Fruit fly (Drosophila melanogaster) whole organism, embryonic: ENCODE data around the gene CG7985.

Experiments
- ATbp ChIP-seq: fragments of 200-800 bp; sonication (Bioruptor generic); optimal IDR thresholded peaks from 2 replicates; lab custom pipeline; 2017; ENCODE audit warnings: missing biosample characterization, mild to moderate bottlenecking, missing genetic modification characterization, missing genetic modification reagents
- Awh ChIP-seq: fragments of 200-800 bp; sonication (Bioruptor generic); IDR thresholded peaks from 2 replicates; pipeline ENCODE4, ENCODE4 v1.3.6; 2022; ENCODE audit warnings: missing biosample characterization, missing genetic modification characterization
- CG10209 ChIP-seq: fragments of 200-800 bp; sonication (Bioruptor generic); optimal IDR thresholded peaks from 3 replicates; lab custom pipeline; 2017; ENCODE audit warnings: missing biosample characterization, mild to moderate bottlenecking, missing genetic modification characterization, missing genetic modification reagents
- CG12219 ChIP-seq: fragments of 200-800 bp; sonication (Bioruptor generic); optimal IDR thresholded peaks from 3 replicates; lab custom pipeline; 2018; ENCODE audit warnings: missing biosample characterization, mild to moderate bottlenecking, missing genetic modification characterization
- CG12299 ChIP-seq: fragments of 200-800 bp; sonication (Bioruptor generic); optimal IDR thresholded peaks from 2 replicates; lab custom pipeline; 2018; ENCODE audit warnings: missing biosample characterization, mild to moderate bottlenecking, missing genetic modification characterization
- CG14965 ChIP-seq: fragments of 200-800 bp; sonication (Bioruptor generic); optimal IDR thresholded peaks from 2 replicates; lab custom pipeline; 2016; ENCODE audit warnings: missing biosample characterization, missing genetic modification characterization, borderline replicate concordance
- CG1647 ChIP-seq: fragments of 200-800 bp; sonication (Bioruptor generic); optimal IDR thresholded peaks from 3 replicates; lab custom pipeline; 2016; ENCODE audit warnings: missing biosample characterization, missing genetic modification characterization
- CG17328 ChIP-seq: fragments of 200-800 bp; sonication (Bioruptor generic); IDR thresholded peaks from 2 replicates; pipeline ENCODE4 v1.3.6; 2022; ENCODE audit warnings: missing biosample characterization, missing genetic modification characterization
- CG17802 ChIP-seq: fragments of 200-800 bp; sonication (Bioruptor generic); optimal IDR thresholded peaks from 2 replicates; lab custom pipeline; 2018; ENCODE audit warnings: missing biosample characterization, mild to moderate bottlenecking, missing genetic modification characterization, moderate library complexity
- CG18619 ChIP-seq: fragments of 200-800 bp; sonication (Bioruptor generic); optimal IDR thresholded peaks from 3 replicates; lab custom pipeline; 2017; ENCODE audit warnings: missing biosample characterization, mild to moderate bottlenecking, missing genetic modification characterization
- CG30431 ChIP-seq: fragments of 200-800 bp; sonication (Bioruptor generic); optimal IDR thresholded peaks from 2 replicates; lab custom pipeline; 2017; ENCODE audit warnings: missing biosample characterization, missing genetic modification characterization
- CG3407 ChIP-seq: fragments of 200-800 bp; sonication (Bioruptor generic); optimal IDR thresholded peaks from 2 replicates; lab custom pipeline; 2018; ENCODE audit warnings: missing biosample characterization, mild to moderate bottlenecking, missing genetic modification characterization
- CG42726 ChIP-seq: fragments of 200-800 bp; sonication (Bioruptor generic); IDR thresholded peaks from 2 replicates; pipeline ENCODE4 v1.3.6; 2022; ENCODE audit warnings: missing biosample characterization, missing genetic modification characterization; ENCODE audit not compliant: partially characterized antibody
- CG4282 ChIP-seq: fragments of 200-800 bp; sonication (Bioruptor generic); optimal IDR thresholded peaks from 2 replicates; lab custom pipeline; 2016; ENCODE audit warnings: missing biosample characterization, missing genetic modification characterization
- CG4820 ChIP-seq: fragments of 200-800 bp; sonication (Bioruptor generic); optimal IDR thresholded peaks from 3 replicates; lab custom pipeline; 2016; ENCODE audit warnings: missing biosample characterization, missing genetic modification characterization
- CG4854 ChIP-seq: fragments of 200-800 bp; sonication (Bioruptor generic); optimal IDR thresholded peaks from 2 replicates; lab custom pipeline; 2016; ENCODE audit warnings: missing biosample characterization, missing genetic modification characterization, inconsistent platforms
- CG6689 ChIP-seq: fragments of 200-800 bp; sonication (Bioruptor generic); IDR thresholded peaks from 2 replicates; pipeline ENCODE4 v1.3.6; 2022; ENCODE audit warnings: missing biosample characterization, missing genetic modification characterization
- CG8478 ChIP-seq: fragments of >200 bp; optimal IDR thresholded peaks from 2 replicates; lab custom pipeline; 2018
- CG9797 ChIP-seq: fragments of 200-800 bp; sonication (Bioruptor generic); optimal IDR thresholded peaks from 3 replicates; lab custom pipeline; 2018; ENCODE audit warnings: missing biosample characterization, mild to moderate bottlenecking, missing genetic modification characterization
- Dad ChIP-seq: fragments of 200-800 bp; sonication (Bioruptor generic); optimal IDR thresholded peaks from 3 replicates; lab custom pipeline; 2016; ENCODE audit warnings: missing biosample characterization, missing genetic modification characterization
- Dek ChIP-seq: fragments of 200-800 bp; sonication (Bioruptor generic); optimal IDR thresholded peaks from 3 replicates; lab custom pipeline; 2019; ENCODE audit warnings: missing biosample characterization, mild to moderate bottlenecking, missing genetic modification characterization, moderate library complexity
- Dip2 ChIP-seq: fragments of 200-800 bp; sonication (Bioruptor generic); IDR thresholded peaks from 2 replicates; pipeline ENCODE4 v1.3.6; 2022; ENCODE audit warnings: missing biosample characterization, missing genetic modification characterization
- Dp ChIP-seq: fragments of 200-800 bp; sonication (Bioruptor generic); optimal IDR thresholded peaks from 2 replicates; lab custom pipeline; 2018; ENCODE audit warnings: missing biosample characterization, mild to moderate bottlenecking, missing genetic modification characterization, moderate library complexity
- Fer1 ChIP-seq: fragments of 200-800 bp; sonication (Bioruptor generic); optimal IDR thresholded peaks from 2 replicates; lab custom pipeline; 2017; ENCODE audit warnings: missing biosample characterization, mild to moderate bottlenecking, missing genetic modification characterization
- HmgD ChIP-seq: fragments of 200-800 bp; sonication (Bioruptor generic); optimal IDR thresholded peaks from 3 replicates; lab custom pipeline; 2016; ENCODE audit warnings: missing biosample characterization, missing genetic modification characterization
- HmgZ ChIP-seq: fragments of 200-800 bp; sonication (Bioruptor generic); optimal IDR thresholded peaks from 2 replicates; lab custom pipeline; 2018; ENCODE audit warnings: missing biosample characterization, mild to moderate bottlenecking, missing genetic modification characterization
- Optix ChIP-seq: fragments of 200-800 bp; sonication (Bioruptor generic); IDR thresholded peaks from 3 replicates; pipeline ENCODE4 v1.3.6; 2022; ENCODE audit warnings: missing biosample characterization, missing genetic modification characterization
- Six4 ChIP-seq: fragments of 200-800 bp; sonication (Bioruptor generic); optimal IDR thresholded peaks from 2 replicates; lab custom pipeline; 2016; ENCODE audit warnings: missing biosample characterization, missing genetic modification characterization
- YL-1 ChIP-seq: fragments of 200-800 bp; sonication (Bioruptor generic); optimal IDR thresholded peaks from 3 replicates; lab custom pipeline; 2017; ENCODE audit warnings: missing biosample characterization, mild to moderate bottlenecking, missing genetic modification characterization
- aop ChIP-seq: fragments of 200-800 bp; sonication (Bioruptor generic); IDR thresholded peaks from 2 replicates; pipeline ENCODE4 v1.3.6; 2022; ENCODE audit warnings: missing biosample characterization, missing genetic modification characterization
- bcd ChIP-seq: fragments of 200-800 bp; sonication (Bioruptor generic); optimal IDR thresholded peaks from 2 replicates; lab custom pipeline; 2017; ENCODE audit warnings: missing biosample characterization, mild to moderate bottlenecking, missing genetic modification characterization
- bowl ChIP-seq: fragments of 200-800 bp; sonication (Bioruptor generic); IDR thresholded peaks from 2 replicates; pipeline ENCODE4 v1.3.6; 2022; ENCODE audit warnings: missing biosample characterization, missing genetic modification characterization
- dimm ChIP-seq: fragments of 200-800 bp; sonication (Bioruptor generic); IDR thresholded peaks from 2 replicates; pipeline ENCODE4 v1.3.6; 2022; ENCODE audit warnings: missing biosample characterization, missing genetic modification characterization
- ems ChIP-seq: fragments of 200-800 bp; sonication (Bioruptor generic); optimal IDR thresholded peaks from 3 replicates; lab custom pipeline; 2016; ENCODE audit warnings: missing biosample characterization, missing genetic modification characterization
- ftz-f1 ChIP-seq: fragments of 200-800 bp; sonication (Bioruptor generic); optimal IDR thresholded peaks from 2 replicates; lab custom pipeline; 2016; ENCODE audit warnings: missing biosample characterization, missing genetic modification characterization
- gcm2 ChIP-seq: fragments of 200-800 bp; sonication (Bioruptor generic); optimal IDR thresholded peaks from 2 replicates; lab custom pipeline; 2016; ENCODE audit warnings: missing biosample characterization, missing genetic modification characterization
- hkb ChIP-seq, 2 experiments: fragments of 200-800 bp in 1 of 2; fragments of >200 bp in 1 of 2; sonication (Bioruptor generic) in 1 of 2; IDR thresholded peaks in 1 of 2; optimal IDR thresholded peaks in 1 of 2; 2 replicates each; pipeline versions ENCODE4 v1.3.6 to Lab custom; 2017 to 2022; ENCODE audit warnings: missing biosample characterization in 1 of 2, missing genetic modification characterization in 1 of 2
- jigr1 ChIP-seq: fragments of 200-800 bp; sonication (Bioruptor generic); IDR thresholded peaks from 3 replicates; pipeline ENCODE4 v1.3.6; 2022; ENCODE audit warnings: missing biosample characterization, missing genetic modification characterization
- jumu ChIP-seq: fragments of 200-800 bp; sonication (Bioruptor generic); optimal IDR thresholded peaks from 3 replicates; lab custom pipeline; 2016; ENCODE audit warnings: missing biosample characterization, missing genetic modification characterization
- pros ChIP-seq: fragments of 200-800 bp; sonication (Bioruptor generic); optimal IDR thresholded peaks from 3 replicates; lab custom pipeline; 2019; ENCODE audit warnings: missing biosample characterization, mild to moderate bottlenecking, missing genetic modification characterization, moderate library complexity
- pum ChIP-seq: fragments of 200-800 bp; sonication (Bioruptor generic); optimal IDR thresholded peaks from 2 replicates; lab custom pipeline; 2016; ENCODE audit warnings: missing biosample characterization, missing genetic modification characterization
- row ChIP-seq: fragments of 200-800 bp; sonication (Bioruptor generic); IDR thresholded peaks from 3 replicates; pipeline ENCODE4 v1.3.6; 2022; ENCODE audit warnings: missing biosample characterization, missing genetic modification characterization
- salm ChIP-seq: fragments of 200-800 bp; sonication (Bioruptor generic); optimal IDR thresholded peaks from 2 replicates; lab custom pipeline; 2018; ENCODE audit warnings: missing biosample characterization, mild to moderate bottlenecking, missing genetic modification characterization
- sd ChIP-seq: fragments of 200-800 bp; sonication (Bioruptor generic); optimal IDR thresholded peaks from 3 replicates; lab custom pipeline; 2018; ENCODE audit warnings: missing biosample characterization, mild to moderate bottlenecking, missing genetic modification characterization, moderate library complexity
- seq ChIP-seq: fragments of 200-800 bp; sonication (Bioruptor generic); IDR thresholded peaks from 2 replicates; pipeline ENCODE4 v1.3.6; 2022; ENCODE audit warnings: missing biosample characterization, missing genetic modification characterization
- shn ChIP-seq: fragments of 200-800 bp; sonication (Bioruptor generic); optimal IDR thresholded peaks from 3 replicates; lab custom pipeline; 2016; ENCODE audit warnings: missing biosample characterization, missing genetic modification characterization
- slbo ChIP-seq: fragments of 200-800 bp; sonication (Bioruptor generic); IDR thresholded peaks from 2 replicates; pipeline ENCODE4 v1.3.6; 2022; ENCODE audit warnings: missing biosample characterization, missing genetic modification characterization
- so ChIP-seq: fragments of 200-800 bp; sonication (Bioruptor generic); IDR thresholded peaks from 3 replicates; pipeline ENCODE4 v1.3.6; 2022; ENCODE audit warnings: missing biosample characterization, missing genetic modification characterization
- trh ChIP-seq: fragments of 200-800 bp; sonication (Bioruptor generic); optimal IDR thresholded peaks from 2 replicates; lab custom pipeline; 2016; ENCODE audit warnings: missing biosample characterization, missing genetic modification characterization
- ttk ChIP-seq: fragments of 200-800 bp; sonication (Bioruptor generic); IDR thresholded peaks from 2 replicates; pipeline ENCODE4 v2.1.2; 2022; ENCODE audit warnings: missing biosample characterization, missing genetic modification characterization
- usp ChIP-seq: fragments of >200 bp; optimal IDR thresholded peaks from 2 replicates; lab custom pipeline; 2017; ENCODE audit warnings: missing biosample characterization, missing genetic modification characterization
- vfl ChIP-seq: fragments of 200-800 bp; sonication (Bioruptor generic); optimal IDR thresholded peaks from 2 replicates; lab custom pipeline; 2016; ENCODE audit warnings: missing biosample characterization, missing genetic modification characterization

CG7985 gene

DNA sequence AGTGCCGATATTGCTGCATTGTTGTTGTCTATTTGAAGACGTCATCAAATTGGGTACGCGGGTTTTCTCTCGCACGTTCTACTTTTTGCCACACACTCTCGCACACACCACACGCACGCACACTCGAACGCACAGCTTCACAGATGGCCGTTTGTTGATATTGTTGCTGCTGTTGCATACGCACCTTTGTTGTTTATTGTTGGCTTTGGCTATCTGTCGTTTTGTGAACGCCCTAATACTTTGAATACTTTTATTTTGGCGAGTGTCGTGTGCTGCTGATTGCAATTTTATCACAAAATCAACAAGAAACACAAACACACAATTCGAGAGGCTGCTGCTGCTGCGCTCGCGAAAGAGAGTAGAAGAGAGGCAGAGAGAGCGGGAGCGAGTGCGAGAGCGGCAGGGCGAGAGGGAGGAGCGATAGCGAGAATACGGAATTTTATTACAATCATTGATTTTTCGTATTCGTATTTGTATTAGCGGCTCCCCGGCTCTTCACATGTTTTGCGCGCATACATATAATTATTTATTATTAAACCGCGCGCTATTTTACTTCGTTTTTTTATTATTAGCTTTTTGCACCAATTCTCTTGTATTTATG, 1.0 kb upstream of the CG7985 start (continued):
- TF ChIP-seq CG17328 (GFP tag; lab: Robert Waterston, UW) (no peak), jumu (GFP tag; lab: Kevin White, UChicago) (peak; percentile 33), HmgD (GFP tag; lab: Kevin White, UChicago) (no peak), hkb (optimal IDR thresholded peaks at IDR 0.05; lab: Kevin White, UChicago) (no peak), hkb (GFP tag; IDR thresholded peaks at IDR 0.05; lab: Robert Waterston, UW) (no peak), Dp (no peak), sd (tag; lab: Kevin White, UChicago) (peak; percentile 81), Dip2 (GFP tag; lab: Robert Waterston, UW) (no peak), so (no peak), seq (no peak), ttk (GFP tag; lab: Robert Waterston, UW) (no peak), trh (GFP tag; lab: Kevin White, UChicago) (no peak), jigr1 (GFP tag; lab: Robert Waterston, UW) (no peak), Dad (GFP tag; lab: Kevin White, UChicago) (peak; percentile 17), Optix (GFP tag; lab: Robert Waterston, UW) (no peak), CG4820 (peak; percentile 10), bcd (GFP tag; lab: Kevin White, UChicago) (no peak), HmgZ (tag; lab: Kevin White, UChicago) (no peak), CG6689 (GFP tag; lab: Robert Waterston, UW) (no peak), slbo (GFP tag; lab: Robert Waterston, UW) (no peak), Awh (no peak), bowl (no peak), CG42726 (GFP tag; lab: Robert Waterston, UW) (no peak), CG9797 (GFP tag; lab: Kevin White, UChicago) (no peak), CG12299 (tag; lab: Kevin White, UChicago) (peak; percentile 64), Fer1 (GFP tag; lab: Kevin White, UChicago) (peak; percentile 83), CG8478 (lab: Kevin White, UChicago) (no peak), ATbp (GFP tag; lab: Kevin White, UChicago) (peak; percentile 81), CG12219 (peak; percentile 55), ftz-f1 (no peak), row (no peak), usp (GFP tag; lab: Kevin White, UChicago) (no peak), CG14965 (no peak), CG4282 (GFP tag; lab: Kevin White, UChicago) (no peak), pum (no peak), gcm2 (GFP tag; lab: Kevin White, UChicago) (no peak), Six4 (GFP tag; lab: Kevin White, UChicago) (no peak), CG17802 (tag; lab: Kevin White, UChicago) (no peak), vfl (GFP tag; lab: Kevin White, UChicago) (no peak), CG1647 (GFP tag; lab: Kevin White, UChicago) (no peak), CG4854 (peak; percentile 46), CG10209 (GFP tag; lab: Kevin White, UChicago) (peak; percentile 34), aop (GFP tag; lab: Robert Waterston, UW) (no peak), Dek (tag; lab: Kevin White, UChicago) (no peak), CG30431 (no peak), salm (tag; lab: Kevin White, UChicago) (peak; percentile 45), dimm (no peak), ems (GFP tag; lab: Kevin White, UChicago) (peak; percentile 53), shn (GFP tag; lab: Kevin White, UChicago) (no peak), YL-1 (GFP tag; lab: Kevin White, UChicago) (peak; percentile 12), pros (no peak), CG18619 (GFP tag; lab: Kevin White, UChicago) (peak; percentile 6), CG3407 (GFP tag; lab: Kevin White, UChicago) (peak; percentile 55)
